Worm (Caenorhabditis elegans) whole organism, young adult: ENCODE results near the gene C05C10.3.
A peak's percentile ranks its signal among the peaks of the same experiment; 100 is the strongest.

Experiments
- B0336.3 ChIP-seq: fragments of 200-800 bp; sonication (Bioruptor generic); IDR thresholded peaks from 2 replicates; pipeline ENCODE4 v1.3.6; 2022; ENCODE audit warnings: missing genetic modification characterization, missing compliant biosample characterization
- C06A6.2 ChIP-seq: fragments of 200-800 bp; sonication (Bioruptor generic); conservative IDR thresholded peaks from 2 replicates; pipeline ENCODE4 v1.3.6; 2022; ENCODE audit warnings: missing genetic modification characterization, missing compliant biosample characterization
- F10E7.11 ChIP-seq: sonication (generic microtip); optimal IDR thresholded peaks from 2 replicates; lab custom pipeline; 2017; ENCODE audit warnings: mild to moderate bottlenecking, missing genetic modification characterization, moderate library complexity, missing compliant biosample characterization
- F39B2.1 ChIP-seq: fragments of 200-800 bp; sonication (Bioruptor generic); IDR thresholded peaks from 2 replicates; pipeline ENCODE4 v1.3.6; 2022; ENCODE audit warnings: missing genetic modification reagents, missing genetic modification characterization, missing compliant biosample characterization
- F52B5.7 ChIP-seq: sonication (generic microtip); optimal IDR thresholded peaks from 2 replicates; lab custom pipeline; 2016; ENCODE audit warnings: mild to moderate bottlenecking, missing genetic modification characterization, missing compliant biosample characterization
- F55B11.4 ChIP-seq: sonication (generic microtip); optimal IDR thresholded peaks from 2 replicates; lab custom pipeline; 2016; ENCODE audit warnings: missing compliant biosample characterization, missing genetic modification characterization, borderline replicate concordance; ENCODE audit not compliant: insufficient read depth
- T26A5.8 ChIP-seq: sonication (generic microtip); optimal IDR thresholded peaks from 2 replicates; lab custom pipeline; 2016; ENCODE audit warnings: missing genetic modification characterization, missing compliant biosample characterization
- Y56A3A.18 ChIP-seq: fragments of 200-800 bp; sonication (Bioruptor generic); IDR thresholded peaks from 2 replicates; pipeline ENCODE4 v1.3.6; 2022; ENCODE audit warnings: missing genetic modification reagents, missing genetic modification characterization, missing compliant biosample characterization
- ZK185.1 ChIP-seq: sonication (generic microtip); optimal IDR thresholded peaks from 2 replicates; lab custom pipeline; 2016; ENCODE audit warnings: mild to moderate bottlenecking, missing genetic modification characterization, missing compliant biosample characterization; ENCODE audit not compliant: poor library complexity, severe bottlenecking
- aptf-3 ChIP-seq: fragments of 200-800 bp; sonication (Bioruptor generic); IDR thresholded peaks from 2 replicates; pipeline ENCODE4 v1.3.6; 2022; ENCODE audit warnings: missing genetic modification characterization, missing compliant biosample characterization
- athp-1 ChIP-seq: sonication (generic microtip); optimal IDR thresholded peaks from 2 replicates; lab custom pipeline; 2017; ENCODE audit warnings: mild to moderate bottlenecking, missing genetic modification characterization, missing compliant biosample characterization
- attf-5 ChIP-seq: fragments of 200-800 bp; sonication (Bioruptor generic); optimal IDR thresholded peaks from 2 replicates; lab custom pipeline; 2018; ENCODE audit warnings: mild to moderate bottlenecking, missing genetic modification characterization, missing compliant biosample characterization
- attf-6 ChIP-seq: fragments of 200-800 bp; sonication (Bioruptor generic); IDR thresholded peaks from 2 replicates; pipeline ENCODE4 v1.3.6; 2022; ENCODE audit warnings: missing genetic modification reagents, missing genetic modification characterization, missing compliant biosample characterization
- bed-1 ChIP-seq: fragments of 200-800 bp; sonication (Bioruptor generic); IDR thresholded peaks from 2 replicates; pipeline ENCODE4 v1.3.6; 2022; ENCODE audit warnings: missing genetic modification reagents, missing genetic modification characterization, missing compliant biosample characterization
- ccch-3 ChIP-seq: fragments of 200-800 bp; sonication (Bioruptor generic); optimal IDR thresholded peaks from 2 replicates; lab custom pipeline; 2018; ENCODE audit warnings: mild to moderate bottlenecking, missing genetic modification characterization, missing compliant biosample characterization
- cebp-2 ChIP-seq: fragments of 200-800 bp; sonication (Bioruptor generic); IDR thresholded peaks from 2 replicates; pipeline ENCODE4 v1.3.6; 2022; ENCODE audit warnings: missing genetic modification characterization, missing compliant biosample characterization
- ceh-91 ChIP-seq: fragments of 200-800 bp; sonication (Bioruptor generic); IDR thresholded peaks from 2 replicates; pipeline ENCODE4 v1.3.6; 2022; ENCODE audit warnings: missing genetic modification reagents, missing genetic modification characterization, missing compliant biosample characterization
- chd-7 ChIP-seq: sonication (generic microtip); optimal IDR thresholded peaks from 2 replicates; lab custom pipeline; 2016; ENCODE audit warnings: mild to moderate bottlenecking, missing genetic modification characterization, moderate library complexity, missing compliant biosample characterization
- dpff-1 ChIP-seq: sonication (generic microtip); optimal IDR thresholded peaks from 2 replicates; lab custom pipeline; 2017; ENCODE audit warnings: mild to moderate bottlenecking, missing genetic modification characterization, missing compliant biosample characterization
- dpl-1 ChIP-seq: fragments of 150-350 bp; optimal IDR thresholded peaks from 2 replicates; lab custom pipeline; 2014; ENCODE audit warnings: missing biosample characterization, missing genetic modification reagents, missing genetic modification characterization
- egrh-3 ChIP-seq: fragments of 200-800 bp; sonication (Bioruptor generic); IDR thresholded peaks from 2 replicates; pipeline ENCODE4 v1.3.6; 2022; ENCODE audit warnings: missing genetic modification reagents, missing genetic modification characterization, missing compliant biosample characterization
- ekl-4 ChIP-seq: fragments of 200-800 bp; sonication (Bioruptor generic); IDR thresholded peaks from 2 replicates; pipeline ENCODE4 v1.3.6; 2022; ENCODE audit warnings: missing genetic modification reagents, missing genetic modification characterization, missing compliant biosample characterization
- fkh-3 ChIP-seq: sonication (generic microtip); optimal IDR thresholded peaks from 2 replicates; lab custom pipeline; 2016; ENCODE audit warnings: mild to moderate bottlenecking, missing genetic modification characterization, missing compliant biosample characterization
- hlh-26 ChIP-seq: fragments of 200-800 bp; sonication (Bioruptor generic); conservative IDR thresholded peaks from 2 replicates; pipeline ENCODE4 v1.3.6; 2022; ENCODE audit warnings: missing genetic modification reagents, missing genetic modification characterization, missing compliant biosample characterization
- hmg-1.2 ChIP-seq: fragments of 200-800 bp; sonication (Bioruptor generic); IDR thresholded peaks from 2 replicates; pipeline ENCODE4 v1.3.6; 2022; ENCODE audit warnings: missing genetic modification reagents, missing genetic modification characterization, missing compliant biosample characterization
- let-607 ChIP-seq, 2 experiments: fragments of 200-800 bp in 1 of 2; sonication (Bioruptor generic) in 1 of 2; sonication (generic microtip) in 1 of 2; optimal IDR thresholded peaks; 2 replicates each; lab custom pipeline; 2016 to 2018; ENCODE audit warnings: mild to moderate bottlenecking in 2 of 2, missing compliant biosample characterization in 2 of 2, missing genetic modification characterization in 2 of 2, moderate library complexity in 2 of 2, missing genotype in 1 of 2
- lin-26 ChIP-seq: fragments of 200-800 bp; sonication (Bioruptor generic); IDR thresholded peaks from 2 replicates; pipeline ENCODE4 v1.3.6; 2022; ENCODE audit warnings: missing genetic modification reagents, missing genetic modification characterization, missing compliant biosample characterization
- lin-40 ChIP-seq: sonication (generic microtip); optimal IDR thresholded peaks from 2 replicates; lab custom pipeline; 2016; ENCODE audit warnings: missing genetic modification characterization, mild to moderate bottlenecking, missing compliant biosample characterization, missing genotype, missing genetic modification reagents
- lir-1 ChIP-seq: fragments of 200-800 bp; sonication (Bioruptor generic); conservative IDR thresholded peaks from 2 replicates; pipeline ENCODE4 v1.3.6; 2022; ENCODE audit warnings: missing genetic modification reagents, missing genetic modification characterization, missing compliant biosample characterization
- lsl-1 ChIP-seq: fragments of 200-800 bp; sonication (Bioruptor generic); optimal IDR thresholded peaks from 2 replicates; lab custom pipeline; 2018; ENCODE audit warnings: mild to moderate bottlenecking, missing genetic modification characterization, moderate library complexity, missing compliant biosample characterization
- lsy-27 ChIP-seq: sonication (generic microtip); optimal IDR thresholded peaks from 2 replicates; lab custom pipeline; 2017; ENCODE audit warnings: missing genetic modification characterization, mild to moderate bottlenecking, missing compliant biosample characterization, antibody characterized with exemption, missing genotype, borderline replicate concordance; ENCODE audit not compliant: insufficient read depth
- madf-3 ChIP-seq: fragments of 200-800 bp; sonication (Bioruptor generic); IDR thresholded peaks from 2 replicates; pipeline ENCODE4 v1.3.6; 2022; ENCODE audit warnings: missing genetic modification reagents, missing genetic modification characterization, missing compliant biosample characterization
- mcd-1 ChIP-seq: fragments of 200-800 bp; sonication (Bioruptor generic); IDR thresholded peaks from 2 replicates; pipeline ENCODE4 v1.3.6; 2022; ENCODE audit warnings: missing genetic modification reagents, missing genetic modification characterization, missing compliant biosample characterization
- mel-28 ChIP-seq: sonication (generic microtip); optimal IDR thresholded peaks from 2 replicates; lab custom pipeline; 2016; ENCODE audit warnings: borderline replicate concordance, mild to moderate bottlenecking, missing genetic modification characterization, missing compliant biosample characterization
- nfya-1 ChIP-seq: sonication (generic microtip); optimal IDR thresholded peaks from 2 replicates; lab custom pipeline; 2017; ENCODE audit warnings: antibody characterized with exemption, missing compliant biosample characterization, missing genetic modification characterization, borderline replicate concordance; ENCODE audit not compliant: insufficient read depth
- nfya-2 ChIP-seq: fragments of 200-800 bp; sonication (Bioruptor generic); IDR thresholded peaks from 2 replicates; pipeline ENCODE4 v1.3.6; 2022; ENCODE audit warnings: missing genetic modification reagents, missing genetic modification characterization, missing compliant biosample characterization
- nhr-90 ChIP-seq: sonication (generic microtip); optimal IDR thresholded peaks from 2 replicates; lab custom pipeline; 2016; ENCODE audit warnings: missing genotype, mild to moderate bottlenecking, missing genetic modification characterization, missing compliant biosample characterization
- pbrm-1 ChIP-seq: fragments of 200-800 bp; sonication (Bioruptor generic); IDR thresholded peaks from 2 replicates; pipeline ENCODE4 v1.3.6; 2022; ENCODE audit warnings: missing genetic modification reagents, missing genetic modification characterization, missing compliant biosample characterization
- rcor-1 ChIP-seq: fragments of 200-800 bp; sonication (Bioruptor generic); IDR thresholded peaks from 2 replicates; pipeline ENCODE4 v1.3.6; 2022; ENCODE audit warnings: missing genetic modification reagents, missing genetic modification characterization, missing compliant biosample characterization
- sdz-38 ChIP-seq: sonication (generic microtip); optimal IDR thresholded peaks from 2 replicates; lab custom pipeline; 2016; ENCODE audit warnings: missing genotype, missing genetic modification characterization, missing compliant biosample characterization
- sea-2 ChIP-seq: fragments of 200-800 bp; sonication (Bioruptor generic); IDR thresholded peaks from 2 replicates; pipeline ENCODE4 v1.3.6; 2022; ENCODE audit warnings: missing genetic modification characterization, missing compliant biosample characterization
- snpc-1.1 ChIP-seq: sonication (generic microtip); optimal IDR thresholded peaks from 2 replicates; lab custom pipeline; 2017; ENCODE audit warnings: missing genetic modification characterization, mild to moderate bottlenecking, missing compliant biosample characterization, antibody characterized with exemption, moderate library complexity, missing genotype, missing genetic modification reagents; ENCODE audit not compliant: insufficient read depth
- snpc-4 ChIP-seq, 5 experiments: fragments of 150-350 bp in 1 of 5; sonication (generic microtip) in 4 of 5; optimal IDR thresholded peaks; 2 replicates each; lab custom pipeline; 2014 to 2018; ENCODE audit warnings: missing genetic modification characterization in 5 of 5, missing biosample characterization in 3 of 5, antibody characterized with exemption in 2 of 5, mild to moderate bottlenecking in 2 of 5, missing compliant biosample characterization in 2 of 5, missing genotype in 2 of 5, moderate library complexity in 2 of 5, missing genetic modification reagents in 1 of 5
- tbp1 ChIP-seq: fragments of 200-800 bp; sonication (Bioruptor generic); optimal IDR thresholded peaks from 2 replicates; lab custom pipeline; 2018; ENCODE audit warnings: mild to moderate bottlenecking, missing genetic modification characterization, missing compliant biosample characterization
- zim-3 ChIP-seq: sonication (generic microtip); optimal IDR thresholded peaks from 2 replicates; lab custom pipeline; 2017; ENCODE audit warnings: mild to moderate bottlenecking, missing genetic modification characterization, moderate library complexity, missing compliant biosample characterization
- ztf-25 ChIP-seq: fragments of 200-800 bp; sonication (Bioruptor generic); IDR thresholded peaks from 2 replicates; pipeline ENCODE4 v1.3.6; 2022; ENCODE audit warnings: missing genetic modification reagents, missing genetic modification characterization, missing compliant biosample characterization
- ztf-28 ChIP-seq: fragments of 200-800 bp; sonication (Bioruptor generic); IDR thresholded peaks from 2 replicates; pipeline ENCODE4 v1.3.6; 2022; ENCODE audit warnings: missing genetic modification reagents, missing genetic modification characterization, missing compliant biosample characterization
- ztf-3 ChIP-seq: fragments of 200-800 bp; sonication (Bioruptor generic); optimal IDR thresholded peaks from 2 replicates; lab custom pipeline; 2018; ENCODE audit warnings: mild to moderate bottlenecking, missing genetic modification characterization, missing compliant biosample characterization

Gene C05C10.3

ce11 chrII:9934570-9934969 is 2.1 kb downstream of the C05C10.3 start:
- TF ChIP-seq lin-26 = no peak
- no peak for TF ChIP-seq tbp1 (GFP tag; lab: Kevin White, UChicago)
- no peak for TF ChIP-seq ztf-3 (GFP tag; lab: Kevin White, UChicago)
- TF ChIP-seq ccch-3 = no peak
- TF ChIP-seq Y56A3A.18 (GFP tag; lab: Robert Waterston, UW) = peak; percentile 70; the same call in 1 of the 2 replicates
- no peak for TF ChIP-seq C06A6.2 (GFP tag; lab: Robert Waterston, UW)
- TF ChIP-seq B0336.3 (GFP tag; lab: Robert Waterston, UW) = no peak
- no peak for TF ChIP-seq nfya-2 (GFP tag; lab: Robert Waterston, UW)
- no peak for TF ChIP-seq attf-6 (GFP tag; lab: Robert Waterston, UW)
- no peak for TF ChIP-seq F10E7.11 (tag; lab: Kevin White, UChicago)
- TF ChIP-seq zim-3 = peak; percentile 49
- peak; percentile 20; the same call in 1 of the 2 replicates for TF ChIP-seq hmg-1.2 (GFP tag; lab: Robert Waterston, UW)
- TF ChIP-seq madf-3 (GFP tag; lab: Robert Waterston, UW) = peak; percentile 71; the same call in 1 of the 2 replicates
- no peak for TF ChIP-seq T26A5.8
- no peak for TF ChIP-seq nfya-1 (tag; lab: Kevin White, UChicago)
- TF ChIP-seq ztf-28 (GFP tag; lab: Robert Waterston, UW) = no peak
- TF ChIP-seq pbrm-1 = no peak
- no peak for TF ChIP-seq snpc-1.1 (tag; lab: Kevin White, UChicago)
- TF ChIP-seq lir-1 (GFP tag; lab: Robert Waterston, UW) = no peak
- TF ChIP-seq nhr-90 (tag; lab: Kevin White, UChicago) = no peak
- peak; percentile 72; the same call in 1 of the 2 replicates for TF ChIP-seq cebp-2 (GFP tag; lab: Robert Waterston, UW)
- 0 out of 2 replicates have a peak, but pooled peaks have one; percentile 28 for TF ChIP-seq mcd-1 (GFP tag; lab: Robert Waterston, UW)
- peak in 1 of 2 experiments; percentile 16 for TF ChIP-seq let-607 (tag; optimal IDR thresholded peaks at IDR 0.05; lab: Kevin White, UChicago)
- no peak for TF ChIP-seq dpff-1 (tag; lab: Kevin White, UChicago)
- no peak for TF ChIP-seq lin-40
- TF ChIP-seq aptf-3 (GFP tag; lab: Robert Waterston, UW) = peak; percentile 69; the same call in 1 of the 2 replicates
- TF ChIP-seq chd-7 (tag; lab: Kevin White, UChicago) = peak; percentile 63
- no peak for TF ChIP-seq attf-5 (GFP tag; lab: Kevin White, UChicago)
- TF ChIP-seq lsl-1 (GFP tag; lab: Kevin White, UChicago) = no peak
- TF ChIP-seq ztf-25 (GFP tag; lab: Robert Waterston, UW) = no peak
- no peak for TF ChIP-seq sdz-38 (tag; lab: Kevin White, UChicago)
- no peak for TF ChIP-seq dpl-1 (GFP tag; lab: Kevin White, UChicago)
- no peak for TF ChIP-seq F55B11.4 (tag; lab: Kevin White, UChicago)
- TF ChIP-seq F52B5.7 (tag; lab: Kevin White, UChicago) = peak; percentile 42
- no peak for TF ChIP-seq egrh-3 (GFP tag; lab: Robert Waterston, UW)
- TF ChIP-seq lsy-27 (tag; lab: Kevin White, UChicago) = no peak
- no peak for TF ChIP-seq fkh-3
- TF ChIP-seq ceh-91 (GFP tag; lab: Robert Waterston, UW) = no peak
- no peak for TF ChIP-seq sea-2 (GFP tag; lab: Robert Waterston, UW)
- no peak for TF ChIP-seq hlh-26 (GFP tag; lab: Robert Waterston, UW)
- TF ChIP-seq snpc-4 (GFP tag; optimal IDR thresholded peaks at IDR 0.05; lab: Kevin White, UChicago) = no peak
- no peak for TF ChIP-seq snpc-4 (tag; optimal IDR thresholded peaks at IDR 0.05; lab: Kevin White, UChicago)
- no peak for TF ChIP-seq bed-1 (GFP tag; lab: Robert Waterston, UW)
- peak; percentile 56 for TF ChIP-seq ekl-4 (GFP tag; lab: Robert Waterston, UW)
- TF ChIP-seq athp-1 (tag; lab: Kevin White, UChicago) = no peak
- TF ChIP-seq mel-28 (tag; lab: Kevin White, UChicago) = no peak
- TF ChIP-seq rcor-1 (GFP tag; lab: Robert Waterston, UW) = no peak
- no peak for TF ChIP-seq ZK185.1 (tag; lab: Kevin White, UChicago)
- no peak for TF ChIP-seq F39B2.1
